Fruit fly (Drosophila melanogaster): Measurements from ENCODE around the gene Eip75B.

The Eip75B gene

dm6 chr3L:18010418-18010883, 54.0 kb downstream of the Eip75B start:
- TF ChIP-seq Hr83 (GFP tag; optimal IDR thresholded peaks at IDR 0.05; ENCODE audit: poor library complexity, severe bottlenecking) (no peak), Dfd (GFP tag; optimal IDR thresholded peaks at IDR 0.05) (no peak), psq (GFP tag; optimal IDR thresholded peaks at IDR 0.05) (peak; percentile 98), foxo (GFP tag; optimal IDR thresholded peaks at IDR 0.05) (no peak), tai (GFP tag; optimal IDR thresholded peaks at IDR 0.05) (no peak), fru (GFP tag; optimal IDR thresholded peaks at IDR 0.05) (peak; percentile 36), Jra (GFP tag; optimal IDR thresholded peaks at IDR 0.05) (no peak), sv (GFP tag; optimal IDR thresholded peaks at IDR 0.05) (no peak), br (GFP tag; optimal IDR thresholded peaks at IDR 0.05) (peak; percentile 2), Mio (GFP tag; optimal IDR thresholded peaks at IDR 0.05) (no peak), dmrt93B (GFP tag; optimal IDR thresholded peaks at IDR 0.05) (no peak), jim (GFP tag; optimal IDR thresholded peaks at IDR 0.05) (no peak), Abd-B (GFP tag; optimal IDR thresholded peaks at IDR 0.05) (no peak), Sp1 (GFP tag; optimal IDR thresholded peaks at IDR 0.05) (peak; percentile 39), Vsx2 (GFP tag; optimal IDR thresholded peaks at IDR 0.05; ENCODE audit: partially characterized antibody) (peak; percentile 3), rgr (GFP tag; optimal IDR thresholded peaks at IDR 0.05) (no peak), sage (GFP tag; optimal IDR thresholded peaks at IDR 0.05) (no peak), N (GFP tag; optimal IDR thresholded peaks at IDR 0.05) (no peak), OdsH (GFP tag; optimal IDR thresholded peaks at IDR 0.05) (no peak), GATAd (GFP tag; optimal IDR thresholded peaks at IDR 0.05) (no peak), lola (GFP tag; optimal IDR thresholded peaks at IDR 0.05) (no peak), h (GFP tag; optimal IDR thresholded peaks at IDR 0.05) (no peak), Dif (GFP tag; optimal IDR thresholded peaks at IDR 0.05; ENCODE audit: partially characterized antibody) (no peak), brk (GFP tag; optimal IDR thresholded peaks at IDR 0.05) (no peak), Rel (GFP tag; optimal IDR thresholded peaks at IDR 0.05) (no peak), Rel (tag; optimal IDR thresholded peaks at IDR 0.05) (peak; percentile 58)

- TF ChIP-seq sage (GFP tag; optimal IDR thresholded peaks at IDR 0.05): peak; percentile 84
- peak; percentile 37 for TF ChIP-seq CrebA (GFP tag; optimal IDR thresholded peaks at IDR 0.05; ENCODE audit: borderline replicate concordance)
- TF ChIP-seq tai (GFP tag; optimal IDR thresholded peaks at IDR 0.05): peak; percentile 88
- TF ChIP-seq N (GFP tag; optimal IDR thresholded peaks at IDR 0.05): no peak
- peak; percentile 82 for TF ChIP-seq HLH106 (tag; optimal IDR thresholded peaks at IDR 0.05)
- TF ChIP-seq pan (optimal IDR thresholded peaks at IDR 0.05): no peak
- peak; percentile 83 for TF ChIP-seq OdsH (GFP tag; optimal IDR thresholded peaks at IDR 0.05)
- TF ChIP-seq br (GFP tag; optimal IDR thresholded peaks at IDR 0.05): peak; percentile 91
- no peak for TF ChIP-seq dl (GFP tag; optimal IDR thresholded peaks at IDR 0.05; ENCODE audit: insufficient read depth in 1 of 2, partially characterized antibody in 2 of 2)
- peak; percentile 89 for TF ChIP-seq CG32264 (GFP tag; optimal IDR thresholded peaks at IDR 0.05)
- TF ChIP-seq Rel (GFP tag; optimal IDR thresholded peaks at IDR 0.05): peak; percentile 12
- peak; percentile 94 for TF ChIP-seq Rel (tag; optimal IDR thresholded peaks at IDR 0.05)
- TF ChIP-seq Dfd (GFP tag; optimal IDR thresholded peaks at IDR 0.05): no peak
- peak; percentile 91 for TF ChIP-seq h (GFP tag; optimal IDR thresholded peaks at IDR 0.05)
- TF ChIP-seq GATAd (GFP tag; optimal IDR thresholded peaks at IDR 0.05): no peak
- TF ChIP-seq jim (GFP tag; optimal IDR thresholded peaks at IDR 0.05): no peak
- TF ChIP-seq usp (GFP tag; optimal IDR thresholded peaks at IDR 0.05): no peak
- peak; percentile 27 for TF ChIP-seq Mio (GFP tag; optimal IDR thresholded peaks at IDR 0.05)
- TF ChIP-seq dsf (GFP tag; optimal IDR thresholded peaks at IDR 0.05; ENCODE audit: borderline replicate concordance): peak; percentile 65
- peak; percentile 39 for TF ChIP-seq CG9705 (GFP tag; optimal IDR thresholded peaks at IDR 0.05)
- peak; percentile 44 for TF ChIP-seq Hr83 (GFP tag; optimal IDR thresholded peaks at IDR 0.05; ENCODE audit: poor library complexity, severe bottlenecking)
- TF ChIP-seq foxo (GFP tag; optimal IDR thresholded peaks at IDR 0.05): peak; percentile 69 to 87
- TF ChIP-seq Jra (GFP tag; optimal IDR thresholded peaks at IDR 0.05): peak; percentile 80
- peak; percentile 87 for TF ChIP-seq fru (GFP tag; optimal IDR thresholded peaks at IDR 0.05)
- peak; percentile 89 for TF ChIP-seq ey (GFP tag; optimal IDR thresholded peaks at IDR 0.05)
- peak; percentile 78 for TF ChIP-seq Sp1 (GFP tag; optimal IDR thresholded peaks at IDR 0.05)
- TF ChIP-seq Myc (optimal IDR thresholded peaks at IDR 0.05): no peak
- TF ChIP-seq lola (GFP tag; optimal IDR thresholded peaks at IDR 0.05): no peak
- TF ChIP-seq Hnf4 (GFP tag; optimal IDR thresholded peaks at IDR 0.05): peak; percentile 87
- TF ChIP-seq woc (GFP tag; optimal IDR thresholded peaks at IDR 0.05): peak; percentile 80
- no peak for TF ChIP-seq sv (GFP tag; optimal IDR thresholded peaks at IDR 0.05)
- TF ChIP-seq Dif (GFP tag; optimal IDR thresholded peaks at IDR 0.05; ENCODE audit: partially characterized antibody): no peak
- peak; percentile 64 for TF ChIP-seq brk (GFP tag; optimal IDR thresholded peaks at IDR 0.05)
- peak; percentile 89 for TF ChIP-seq rgr (GFP tag; optimal IDR thresholded peaks at IDR 0.05)
- TF ChIP-seq Abd-B (GFP tag; optimal IDR thresholded peaks at IDR 0.05): no peak
- TF ChIP-seq psq (GFP tag; optimal IDR thresholded peaks at IDR 0.05): peak; percentile 79
- TF ChIP-seq Vsx2 (GFP tag; optimal IDR thresholded peaks at IDR 0.05; ENCODE audit: partially characterized antibody): no peak
- TF ChIP-seq Hr78 (GFP tag; optimal IDR thresholded peaks at IDR 0.05): no peak
- TF ChIP-seq dmrt93B (GFP tag; optimal IDR thresholded peaks at IDR 0.05): peak; percentile 68
Observed at dm6 chr3L:18008747-18009383, 55.6 kb downstream of the Eip75B start.
